Fruit fly (Drosophila melanogaster) whole organism, embryonic: ENCODE results near the gene Kat60.

ENCODE experiments used
- Atf6 ChIP-seq: fragments of 200-800 bp; sonication (Bioruptor generic); IDR thresholded peaks from 2 replicates; pipeline ENCODE4 v1.3.6; 2022; ENCODE audit warnings: missing biosample characterization, missing genetic modification characterization
- CG1024 ChIP-seq: fragments of 200-800 bp; sonication (Bioruptor generic); IDR thresholded peaks from 2 replicates; pipeline ENCODE4 v1.3.6; 2022; ENCODE audit warnings: missing biosample characterization, missing genetic modification characterization
- CG10543 ChIP-seq: fragments of 200-800 bp; sonication (Bioruptor generic); optimal IDR thresholded peaks from 3 replicates; lab custom pipeline; 2017; ENCODE audit warnings: missing biosample characterization, mild to moderate bottlenecking, missing genetic modification characterization, moderate library complexity
- CG11093 ChIP-seq: fragments of 200-800 bp; sonication (Bioruptor generic); IDR thresholded peaks from 3 replicates; pipeline ENCODE4 v1.3.6; 2022; ENCODE audit warnings: missing biosample characterization, missing genetic modification characterization
- CG11723 ChIP-seq: fragments of 200-800 bp; sonication (Bioruptor generic); optimal IDR thresholded peaks from 2 replicates; lab custom pipeline; 2017; ENCODE audit warnings: missing biosample characterization, mild to moderate bottlenecking, missing genetic modification characterization
- CG12104 ChIP-seq: fragments of 200-800 bp; sonication (Bioruptor generic); optimal IDR thresholded peaks from 3 replicates; lab custom pipeline; 2016; ENCODE audit warnings: missing biosample characterization, missing genetic modification characterization
- CG12659 ChIP-seq: fragments of 200-800 bp; sonication (Bioruptor generic); optimal IDR thresholded peaks from 3 replicates; lab custom pipeline; 2017; ENCODE audit warnings: mild to moderate bottlenecking, missing biosample characterization, missing genetic modification reagents, missing genetic modification characterization
- CG12942 ChIP-seq: fragments of 200-800 bp; sonication (Bioruptor generic); optimal IDR thresholded peaks from 3 replicates; lab custom pipeline; 2016; ENCODE audit warnings: missing biosample characterization, missing genetic modification characterization
- CG13123 ChIP-seq: fragments of 200-800 bp; sonication (Bioruptor generic); optimal IDR thresholded peaks from 2 replicates; lab custom pipeline; 2016; ENCODE audit warnings: missing biosample characterization, missing genetic modification characterization
- CG13894 ChIP-seq: fragments of 200-800 bp; sonication (Bioruptor generic); optimal IDR thresholded peaks from 3 replicates; lab custom pipeline; 2018; ENCODE audit warnings: missing biosample characterization, mild to moderate bottlenecking, missing genetic modification characterization, moderate library complexity
- CG16813 ChIP-seq: fragments of 200-800 bp; sonication (Bioruptor generic); IDR thresholded peaks from 3 replicates; pipeline ENCODE4 v1.3.6; 2022; ENCODE audit warnings: missing biosample characterization, missing genetic modification characterization; ENCODE audit not compliant: partially characterized antibody
- CG17359 ChIP-seq: fragments of 200-800 bp; sonication (Bioruptor generic); optimal IDR thresholded peaks from 3 replicates; lab custom pipeline; 2018; ENCODE audit warnings: missing biosample characterization, mild to moderate bottlenecking, missing genetic modification characterization, moderate library complexity
- CG17912 ChIP-seq: fragments of 200-800 bp; sonication (Bioruptor generic); optimal IDR thresholded peaks from 2 replicates; lab custom pipeline; 2018; ENCODE audit warnings: missing biosample characterization, mild to moderate bottlenecking, missing genetic modification characterization
- CG31388 ChIP-seq: fragments of 200-800 bp; sonication (Bioruptor generic); optimal IDR thresholded peaks from 2 replicates; lab custom pipeline; 2016; ENCODE audit warnings: missing biosample characterization, missing genetic modification characterization
- CG3281 ChIP-seq: fragments of 200-800 bp; sonication (Bioruptor generic); optimal IDR thresholded peaks from 3 replicates; lab custom pipeline; 2017; ENCODE audit warnings: missing biosample characterization, mild to moderate bottlenecking, missing genetic modification characterization
- CG33213 ChIP-seq: fragments of 200-800 bp; sonication (Bioruptor generic); optimal IDR thresholded peaks from 3 replicates; lab custom pipeline; 2016; ENCODE audit warnings: missing biosample characterization, missing genetic modification characterization
- CG3847 ChIP-seq: fragments of 200-800 bp; sonication (Bioruptor generic); IDR thresholded peaks from 2 replicates; pipeline ENCODE4 v1.3.6; 2022; ENCODE audit warnings: missing biosample characterization, missing genetic modification characterization
- CG7372 ChIP-seq: fragments of 200-800 bp; sonication (Bioruptor generic); IDR thresholded peaks from 2 replicates; pipeline ENCODE4 v1.3.6; 2022; ENCODE audit warnings: missing biosample characterization, missing genetic modification characterization
- CG8359 ChIP-seq: fragments of 200-800 bp; sonication (Bioruptor generic); optimal IDR thresholded peaks from 2 replicates; lab custom pipeline; 2017; ENCODE audit warnings: missing biosample characterization, mild to moderate bottlenecking, missing genetic modification characterization, borderline replicate concordance
- CG9797 ChIP-seq: fragments of 200-800 bp; sonication (Bioruptor generic); optimal IDR thresholded peaks from 3 replicates; lab custom pipeline; 2018; ENCODE audit warnings: missing biosample characterization, mild to moderate bottlenecking, missing genetic modification characterization
- Dp ChIP-seq: fragments of 200-800 bp; sonication (Bioruptor generic); optimal IDR thresholded peaks from 2 replicates; lab custom pipeline; 2018; ENCODE audit warnings: missing biosample characterization, mild to moderate bottlenecking, missing genetic modification characterization, moderate library complexity
- Drgx ChIP-seq: fragments of 200-800 bp; sonication (Bioruptor generic); IDR thresholded peaks from 2 replicates; pipeline ENCODE4 v1.3.6; 2022; ENCODE audit warnings: missing biosample characterization, missing genetic modification characterization
- Fer3 ChIP-seq: fragments of 200-800 bp; sonication (Bioruptor generic); optimal IDR thresholded peaks from 2 replicates; lab custom pipeline; 2018; ENCODE audit warnings: missing biosample characterization, mild to moderate bottlenecking, missing genetic modification characterization, moderate library complexity
- Gug ChIP-seq: fragments of 200-800 bp; sonication (Bioruptor generic); IDR thresholded peaks from 4 replicates; pipeline ENCODE4 v1.3.6; 2022; ENCODE audit warnings: missing biosample characterization, missing genetic modification characterization
- Hsf ChIP-seq: fragments of 200-800 bp; sonication (Bioruptor generic); optimal IDR thresholded peaks from 3 replicates; lab custom pipeline; 2016; ENCODE audit warnings: missing biosample characterization, missing genetic modification characterization
- Myb ChIP-seq: fragments of 200-800 bp; sonication (Bioruptor generic); optimal IDR thresholded peaks from 2 replicates; lab custom pipeline; 2016; ENCODE audit warnings: missing biosample characterization, missing genetic modification characterization
- NfI ChIP-seq: fragments of 200-800 bp; sonication (Bioruptor generic); optimal IDR thresholded peaks from 3 replicates; lab custom pipeline; 2018; ENCODE audit warnings: missing biosample characterization, mild to moderate bottlenecking, missing genetic modification characterization, moderate library complexity
- PHDP ChIP-seq: fragments of 200-800 bp; sonication (Bioruptor generic); optimal IDR thresholded peaks from 3 replicates; lab custom pipeline; 2018; ENCODE audit warnings: missing biosample characterization, mild to moderate bottlenecking, missing genetic modification characterization, moderate library complexity
- Scr ChIP-seq: fragments of 200-800 bp; sonication (Bioruptor generic); IDR thresholded peaks from 2 replicates; pipeline ENCODE4 v1.3.6; 2022; ENCODE audit warnings: missing biosample characterization, missing genetic modification characterization; ENCODE audit not compliant: partially characterized antibody
- amos ChIP-seq: fragments of 200-800 bp; sonication (Bioruptor generic); IDR thresholded peaks from 2 replicates; pipeline ENCODE4 v1.3.6; 2022; ENCODE audit warnings: missing biosample characterization, missing genetic modification characterization; ENCODE audit not compliant: partially characterized antibody
- btn ChIP-seq: fragments of 200-800 bp; sonication (Bioruptor generic); optimal IDR thresholded peaks from 2 replicates; lab custom pipeline; 2016; ENCODE audit warnings: missing biosample characterization, missing genetic modification characterization
- chinmo ChIP-seq: fragments of 200-800 bp; sonication (Bioruptor generic); IDR thresholded peaks from 4 replicates; pipeline ENCODE4 v1.3.6; 2022; ENCODE audit warnings: missing biosample characterization, missing genetic modification characterization; ENCODE audit not compliant: partially characterized antibody
- chm ChIP-seq: fragments of 200-800 bp; sonication (Bioruptor generic); IDR thresholded peaks from 2 replicates; pipeline ENCODE4 v1.3.6; 2022; ENCODE audit warnings: missing biosample characterization, missing genetic modification characterization
- cwo ChIP-seq: fragments of 200-800 bp; sonication (Bioruptor generic); optimal IDR thresholded peaks from 3 replicates; lab custom pipeline; 2017; ENCODE audit warnings: missing biosample characterization, missing genetic modification characterization, mild to moderate bottlenecking, moderate library complexity, missing genetic modification reagents
- esg ChIP-seq: fragments of 200-800 bp; sonication (Bioruptor generic); conservative IDR thresholded peaks from 2 replicates; pipeline ENCODE4 v1.3.6; 2022; ENCODE audit warnings: missing biosample characterization, missing genetic modification characterization
- gcm ChIP-seq: fragments of 200-800 bp; sonication (Bioruptor generic); optimal IDR thresholded peaks from 2 replicates; lab custom pipeline; 2019; ENCODE audit warnings: missing biosample characterization, mild to moderate bottlenecking, missing genetic modification characterization, moderate library complexity
- ken ChIP-seq: fragments of 200-800 bp; sonication (Bioruptor generic); IDR thresholded peaks from 3 replicates; pipeline ENCODE4 v1.3.6; 2022; ENCODE audit warnings: missing biosample characterization, missing genetic modification characterization
- kni ChIP-seq: fragments of 200-800 bp; sonication (Bioruptor generic); optimal IDR thresholded peaks from 3 replicates; lab custom pipeline; 2017; ENCODE audit warnings: mild to moderate bottlenecking, missing biosample characterization, missing genetic modification reagents, missing genetic modification characterization
- maf-S ChIP-seq: fragments of 200-800 bp; sonication (Bioruptor generic); optimal IDR thresholded peaks from 2 replicates; lab custom pipeline; 2016; ENCODE audit warnings: missing biosample characterization, missing genetic modification characterization
- mam ChIP-seq: fragments of 200-800 bp; sonication (Bioruptor generic); optimal IDR thresholded peaks from 3 replicates; lab custom pipeline; 2016; ENCODE audit warnings: missing biosample characterization, missing genetic modification characterization
- otp ChIP-seq: fragments of 200-800 bp; sonication (Bioruptor generic); IDR thresholded peaks from 3 replicates; pipeline ENCODE4, ENCODE4 v1.3.6; 2022; ENCODE audit warnings: missing biosample characterization, missing genetic modification characterization
- pan ChIP-seq, 4 experiments: fragments of >200 bp in 3 of 4; fragments of 200-800 bp in 1 of 4; sonication (Bioruptor generic) in 1 of 4; optimal IDR thresholded peaks in 3 of 4; IDR thresholded peaks in 1 of 4; 2 replicates each; pipeline versions ENCODE4 v1.3.6 to Lab custom; 2017 to 2022; ENCODE audit warnings: missing biosample characterization in 2 of 4, missing genetic modification characterization in 2 of 4, mixed read lengths in 1 of 4
- pita ChIP-seq: fragments of 200-800 bp; sonication (Bioruptor generic); optimal IDR thresholded peaks from 2 replicates; lab custom pipeline; 2017; ENCODE audit warnings: missing biosample characterization, mild to moderate bottlenecking, missing genetic modification characterization
- pzg ChIP-seq: fragments of 200-800 bp; sonication (Bioruptor generic); optimal IDR thresholded peaks from 3 replicates; lab custom pipeline; 2018; ENCODE audit warnings: missing biosample characterization, mild to moderate bottlenecking, missing genetic modification characterization, moderate library complexity
- row ChIP-seq: fragments of 200-800 bp; sonication (Bioruptor generic); IDR thresholded peaks from 3 replicates; pipeline ENCODE4 v1.3.6; 2022; ENCODE audit warnings: missing biosample characterization, missing genetic modification characterization
- sens ChIP-seq: fragments of 200-800 bp; sonication (Bioruptor generic); peaks from one replicate; lab custom pipeline; 2016; ENCODE audit warnings: missing biosample characterization, missing genetic modification characterization
- sim ChIP-seq: fragments of 200-800 bp; sonication (Bioruptor generic); IDR thresholded peaks from 2 replicates; pipeline ENCODE4 v1.3.6; 2022; ENCODE audit warnings: missing biosample characterization, missing genetic modification characterization
- slp2 ChIP-seq: fragments of 200-800 bp; sonication (Bioruptor generic); optimal IDR thresholded peaks from 2 replicates; lab custom pipeline; 2016; ENCODE audit warnings: missing biosample characterization, missing genetic modification characterization
- tio ChIP-seq: fragments of 200-800 bp; sonication (Bioruptor generic); optimal IDR thresholded peaks from 2 replicates; lab custom pipeline; 2017; ENCODE audit warnings: missing biosample characterization, missing genetic modification characterization, inconsistent platforms
- unc-4 ChIP-seq: fragments of 200-800 bp; sonication (Bioruptor generic); IDR thresholded peaks from 2 replicates; pipeline ENCODE4 v1.3.6; 2022; ENCODE audit warnings: missing biosample characterization, missing genetic modification characterization; ENCODE audit not compliant: partially characterized antibody

The Kat60 gene

dm6 chr3R:5279609-5280164 is 47.7 kb upstream of the Kat60 start (continued):
- TF ChIP-seq CG7372 (GFP tag; lab: Robert Waterston, UW) (peak; percentile 94), CG17912 (GFP tag; lab: Kevin White, UChicago) (no peak), Myb (no peak), CG8359 (no peak), NfI (GFP tag; lab: Kevin White, UChicago) (no peak), pan (optimal IDR thresholded peaks at IDR 0.05; lab: Kevin White, UChicago) (no peak), pan (GFP tag; optimal IDR thresholded peaks at IDR 0.05 in 1 of 2, IDR thresholded peaks at IDR 0.05 in 1 of 2) (no peak), esg (GFP tag; lab: Robert Waterston, UW) (no peak), CG13894 (tag; lab: Kevin White, UChicago) (peak; percentile 32), pzg (no peak), Scr (no peak), mam (no peak), ken (GFP tag; lab: Robert Waterston, UW) (no peak), PHDP (tag; lab: Kevin White, UChicago) (no peak), CG17359 (tag; lab: Kevin White, UChicago) (no peak), CG12104 (no peak), kni (GFP tag; lab: Kevin White, UChicago) (no peak), cwo (peak; percentile 89), chinmo (GFP tag; lab: Robert Waterston, UW) (peak; percentile 72; the same call in 1 of the 4 replicates), CG1024 (GFP tag; lab: Robert Waterston, UW) (no peak), chm (0 out of 2 replicates have a peak, but pooled peaks have one; percentile 13), slp2 (GFP tag; lab: Kevin White, UChicago) (no peak), CG9797 (no peak), CG12942 (GFP tag; lab: Kevin White, UChicago) (no peak), tio (GFP tag; lab: Kevin White, UChicago) (no peak), Drgx (GFP tag; lab: Robert Waterston, UW) (no peak), amos (peak; percentile 37; the same call in 1 of the 2 replicates), CG3847 (no peak), pita (GFP tag; lab: Kevin White, UChicago) (no peak), CG16813 (GFP tag; lab: Robert Waterston, UW) (no peak), CG11723 (no peak), CG11093 (GFP tag; lab: Robert Waterston, UW) (no peak), CG33213 (GFP tag; lab: Kevin White, UChicago) (no peak), otp (GFP tag; lab: Robert Waterston, UW) (no peak), CG12659 (no peak), sim (GFP tag; lab: Robert Waterston, UW) (no peak), btn (GFP tag; lab: Kevin White, UChicago) (no peak), CG31388 (GFP tag; lab: Kevin White, UChicago) (no peak), Dp (GFP tag; lab: Kevin White, UChicago) (no peak), CG10543 (GFP tag; lab: Kevin White, UChicago) (no peak), Fer3 (tag; lab: Kevin White, UChicago) (no peak), Atf6 (GFP tag; lab: Robert Waterston, UW) (no peak), gcm (GFP tag; lab: Kevin White, UChicago) (no peak), CG3281 (GFP tag; lab: Kevin White, UChicago) (no peak), sens (GFP tag; lab: Kevin White, UChicago) (no peak), CG13123 (GFP tag; lab: Kevin White, UChicago) (no peak), row (GFP tag; lab: Robert Waterston, UW) (no peak), maf-S (GFP tag; lab: Kevin White, UChicago) (no peak), Hsf (GFP tag; lab: Kevin White, UChicago) (no peak), unc-4 (GFP tag; lab: Robert Waterston, UW) (0 out of 2 replicates have a peak, but pooled peaks have one; percentile 13), Gug (no peak)
